Worm (Caenorhabditis elegans) whole organism, late embryonic: ENCODE results near the gene thoc-5.

Experiments used
- F13H6.1 ChIP-seq: sonication (generic microtip); optimal IDR thresholded peaks from 2 replicates; lab custom pipeline; 2016; ENCODE audit warnings: missing genetic modification characterization, missing compliant biosample characterization
- K02D7.2 ChIP-seq: sonication (generic microtip); optimal IDR thresholded peaks from 2 replicates; lab custom pipeline; 2017; ENCODE audit warnings: mild to moderate bottlenecking, missing genetic modification characterization, missing compliant biosample characterization
- K09A11.1 ChIP-seq: sonication (generic microtip); optimal IDR thresholded peaks from 2 replicates; lab custom pipeline; 2017; ENCODE audit warnings: antibody characterized with exemption, mild to moderate bottlenecking, missing genetic modification characterization, missing compliant biosample characterization; ENCODE audit not compliant: insufficient read depth
- ama-1 ChIP-seq: fragments of 150-350 bp; optimal IDR thresholded peaks from 2 replicates; lab custom pipeline; 2014
- ceh-14 ChIP-seq: sonication (generic microtip); optimal IDR thresholded peaks from 2 replicates; lab custom pipeline; 2016; ENCODE audit warnings: missing genotype, missing genetic modification characterization, missing compliant biosample characterization
- ceh-19 ChIP-seq: fragments of 200-800 bp; sonication (Bioruptor generic); optimal IDR thresholded peaks from 2 replicates; lab custom pipeline; 2018; ENCODE audit warnings: mild to moderate bottlenecking, missing genetic modification characterization, missing compliant biosample characterization
- ceh-2 ChIP-seq: sonication (generic microtip); optimal IDR thresholded peaks from 2 replicates; lab custom pipeline; 2016; ENCODE audit warnings: missing genotype, missing genetic modification characterization, missing compliant biosample characterization
- ceh-22 ChIP-seq: sonication (generic microtip); optimal IDR thresholded peaks from 2 replicates; lab custom pipeline; 2017; ENCODE audit warnings: missing biosample characterization, missing genetic modification characterization
- ceh-24 ChIP-seq: sonication (generic microtip); optimal IDR thresholded peaks from 2 replicates; lab custom pipeline; 2016; ENCODE audit warnings: mild to moderate bottlenecking, missing genetic modification characterization, missing compliant biosample characterization
- ceh-34 ChIP-seq: sonication (generic microtip); optimal IDR thresholded peaks from 2 replicates; lab custom pipeline; 2016; ENCODE audit warnings: mild to moderate bottlenecking, missing genetic modification characterization, missing compliant biosample characterization
- che-1 ChIP-seq: sonication (generic microtip); optimal IDR thresholded peaks from 2 replicates; lab custom pipeline; 2016; ENCODE audit warnings: mild to moderate bottlenecking, missing genetic modification characterization, missing compliant biosample characterization
- dmd-4 ChIP-seq: sonication (generic microtip); optimal IDR thresholded peaks from 2 replicates; lab custom pipeline; 2016; ENCODE audit warnings: borderline replicate concordance, missing genetic modification characterization, missing compliant biosample characterization
- dve-1 ChIP-seq: sonication (generic microtip); optimal IDR thresholded peaks from 2 replicates; lab custom pipeline; 2017; ENCODE audit warnings: antibody characterized with exemption, mild to moderate bottlenecking, missing genetic modification characterization, missing compliant biosample characterization
- elt-4 ChIP-seq: sonication (generic microtip); optimal IDR thresholded peaks from 2 replicates; lab custom pipeline; 2016; ENCODE audit warnings: missing genetic modification characterization, missing compliant biosample characterization
- ets-4 ChIP-seq: sonication (generic microtip); optimal IDR thresholded peaks from 2 replicates; lab custom pipeline; 2016; ENCODE audit warnings: missing genetic modification characterization, missing compliant biosample characterization
- gmeb-2 ChIP-seq: sonication (generic microtip); optimal IDR thresholded peaks from 2 replicates; lab custom pipeline; 2016; ENCODE audit warnings: missing genetic modification characterization, inconsistent platforms, missing compliant biosample characterization
- hlh-13 ChIP-seq: fragments of 200-800 bp; sonication (Bioruptor generic); optimal IDR thresholded peaks from 2 replicates; lab custom pipeline; 2018; ENCODE audit warnings: mild to moderate bottlenecking, missing genetic modification characterization, missing compliant biosample characterization
- hlh-8 ChIP-seq: sonication (generic microtip); optimal IDR thresholded peaks from 2 replicates; lab custom pipeline; 2016; ENCODE audit warnings: missing genotype, missing genetic modification characterization, missing compliant biosample characterization
- lim-6 ChIP-seq: sonication (generic microtip); optimal IDR thresholded peaks from 2 replicates; lab custom pipeline; 2016; ENCODE audit warnings: missing genetic modification characterization, missing compliant biosample characterization
- lin-11 ChIP-seq: fragments of 200-800 bp; sonication (Bioruptor generic); optimal IDR thresholded peaks from 2 replicates; lab custom pipeline; 2018; ENCODE audit warnings: mild to moderate bottlenecking, missing genetic modification characterization, missing compliant biosample characterization
- nhr-11 ChIP-seq: fragments of 150-350 bp; optimal IDR thresholded peaks from 2 replicates; lab custom pipeline; 2014; ENCODE audit warnings: missing biosample characterization, missing genetic modification characterization
- pag-3 ChIP-seq: sonication (generic microtip); optimal IDR thresholded peaks from 2 replicates; lab custom pipeline; 2016; ENCODE audit warnings: missing compliant biosample characterization, missing genetic modification characterization, borderline replicate concordance
- pat-9 ChIP-seq: fragments of 200-800 bp; sonication (Bioruptor generic); optimal IDR thresholded peaks from 2 replicates; lab custom pipeline; 2018; ENCODE audit warnings: mild to moderate bottlenecking, missing genetic modification characterization, moderate library complexity, missing compliant biosample characterization
- pax-1 ChIP-seq: fragments of 150-350 bp; optimal IDR thresholded peaks from 2 replicates; lab custom pipeline; 2014; ENCODE audit warnings: missing biosample characterization, missing genetic modification characterization
- pqm-1 ChIP-seq: sonication (generic microtip); optimal IDR thresholded peaks from 2 replicates; lab custom pipeline; 2016; ENCODE audit warnings: missing genetic modification characterization, missing compliant biosample characterization
- rnt-1 ChIP-seq: sonication (generic microtip); optimal IDR thresholded peaks from 2 replicates; lab custom pipeline; 2016; ENCODE audit warnings: missing genetic modification characterization, missing compliant biosample characterization
- sox-2 ChIP-seq: fragments of 200-800 bp; sonication (Bioruptor generic); IDR thresholded peaks from 2 replicates; pipeline ENCODE4 v1.3.6; 2022; ENCODE audit warnings: missing genetic modification reagents, missing genetic modification characterization, missing compliant biosample characterization
- tbx-7 ChIP-seq: sonication (generic microtip); optimal IDR thresholded peaks from 2 replicates; lab custom pipeline; 2016; ENCODE audit warnings: missing genotype, missing genetic modification characterization, missing compliant biosample characterization
- ttx-3 ChIP-seq: sonication (generic microtip); optimal IDR thresholded peaks from 2 replicates; lab custom pipeline; 2016; ENCODE audit warnings: missing genetic modification reagents, missing genetic modification characterization, missing compliant biosample characterization
- unc-3 ChIP-seq, 2 experiments: fragments of 200-800 bp in 1 of 2; sonication (Bioruptor generic) in 1 of 2; sonication (generic microtip) in 1 of 2; conservative IDR thresholded peaks in 1 of 2; optimal IDR thresholded peaks in 1 of 2; 2 replicates each; pipeline versions ENCODE4 v1.3.6 to Lab custom; 2016 to 2022; ENCODE audit warnings: missing compliant biosample characterization in 2 of 2, missing genetic modification characterization in 2 of 2, missing genetic modification reagents in 1 of 2
- unc-42 ChIP-seq: sonication (generic microtip); optimal IDR thresholded peaks from 2 replicates; lab custom pipeline; 2016; ENCODE audit warnings: missing genotype, missing genetic modification characterization, missing compliant biosample characterization
- unc-86 ChIP-seq: sonication (generic microtip); optimal IDR thresholded peaks from 2 replicates; lab custom pipeline; 2016; ENCODE audit warnings: missing genetic modification characterization, missing compliant biosample characterization
- zip-5 ChIP-seq: sonication (generic microtip); optimal IDR thresholded peaks from 2 replicates; lab custom pipeline; 2016; ENCODE audit warnings: missing genetic modification characterization, missing compliant biosample characterization

thoc-5 gene

ce11 chrIII:5371226-5371926, 22.2 kb upstream of the thoc-5 start, which contains the start of gene szy-2:
TSS of gene szy-2 (minus strand) at chrIII:5371276.
- TF ChIP-seq unc-3 (GFP tag; conservative IDR thresholded peaks at IDR 0.05; lab: Robert Waterston, UW) (no peak), unc-3 (tag; optimal IDR thresholded peaks at IDR 0.05; lab: Kevin White, UChicago) (no peak), F13H6.1 (tag; lab: Kevin White, UChicago) (no peak), hlh-8 (tag; lab: Kevin White, UChicago) (no peak), hlh-13 (GFP tag; lab: Kevin White, UChicago) (no peak)

- no peak for TF ChIP-seq ceh-2 (tag; lab: Kevin White, UChicago)
- no peak for TF ChIP-seq nhr-11 (tag; lab: Kevin White, UChicago)
- no peak for TF ChIP-seq unc-42 (tag; lab: Kevin White, UChicago)
- TF ChIP-seq pat-9: no peak
- TF ChIP-seq unc-3 (GFP tag; conservative IDR thresholded peaks at IDR 0.05; lab: Robert Waterston, UW): no peak
- TF ChIP-seq unc-3 (tag; optimal IDR thresholded peaks at IDR 0.05; lab: Kevin White, UChicago): no peak
Observed at ce11 chrIII:5367995-5368899, 19.0 kb upstream of the thoc-5 start, which contains the start of gene dhs-9. TSS of gene dhs-9 (minus strand) at chrIII:5368045.

- TF ChIP-seq unc-42 (tag; lab: Kevin White, UChicago): no peak
- TF ChIP-seq pax-1 (tag; lab: Kevin White, UChicago): no peak
- TF ChIP-seq nhr-11 (tag; lab: Kevin White, UChicago): no peak
- TF ChIP-seq ceh-19: no peak
- no peak for TF ChIP-seq unc-86
- no peak for TF ChIP-seq ama-1 (lab: Kevin White, UChicago)
- TF ChIP-seq ceh-34 (tag; lab: Kevin White, UChicago): no peak
- TF ChIP-seq ets-4 (tag; lab: Kevin White, UChicago): no peak
- no peak for TF ChIP-seq lim-6 (tag; lab: Kevin White, UChicago)
- TF ChIP-seq ceh-22 (tag; lab: Kevin White, UChicago): no peak
- no peak for TF ChIP-seq dve-1 (tag; lab: Kevin White, UChicago)
- TF ChIP-seq lin-11 (tag; lab: Kevin White, UChicago): no peak
- no peak for TF ChIP-seq elt-4 (tag; lab: Kevin White, UChicago)
- no peak for TF ChIP-seq pag-3 (tag; lab: Kevin White, UChicago)
Observed at ce11 chrIII:5361909-5362308, 12.7 kb upstream of the thoc-5 start, which contains the start of gene Y32H12A.1. TSS of gene Y32H12A.1 (plus strand) at chrIII:5362209.

- TF ChIP-seq pqm-1 (tag; lab: Kevin White, UChicago) (no peak), K02D7.2 (tag; lab: Kevin White, UChicago) (no peak), che-1 (tag; lab: Kevin White, UChicago) (no peak), zip-5 (no peak), K09A11.1 (tag; lab: Kevin White, UChicago) (no peak), sox-2 (GFP tag; lab: Robert Waterston, UW) (no peak), ceh-14 (no peak), ceh-24 (no peak), ets-4 (tag; lab: Kevin White, UChicago) (no peak), dmd-4 (no peak), gmeb-2 (tag; lab: Kevin White, UChicago) (no peak), lin-11 (tag; lab: Kevin White, UChicago) (no peak), hlh-8 (tag; lab: Kevin White, UChicago) (no peak), rnt-1 (tag; lab: Kevin White, UChicago) (no peak), ttx-3 (tag; lab: Kevin White, UChicago) (no peak), tbx-7 (tag; lab: Kevin White, UChicago) (no peak)
- TF ChIP-seq, all 69 proteins: peak for 0
Observed at ce11 chrIII:5346017-5346416, 3.2 kb downstream of the thoc-5 start, which contains the start of gene glrx-21. TSS of gene glrx-21 (minus strand) at chrIII:5346117.
